Fruit fly (Drosophila melanogaster): ENCODE results near the gene tutl.

tutl gene

dm6 chr2L:4350683-4351324 is 67.9 kb downstream of the tutl start:
- TF ChIP-seq CTCF (optimal IDR thresholded peaks at IDR 0.05) (no peak), CG8478 (optimal IDR thresholded peaks at IDR 0.05) (no peak)

DNA sequence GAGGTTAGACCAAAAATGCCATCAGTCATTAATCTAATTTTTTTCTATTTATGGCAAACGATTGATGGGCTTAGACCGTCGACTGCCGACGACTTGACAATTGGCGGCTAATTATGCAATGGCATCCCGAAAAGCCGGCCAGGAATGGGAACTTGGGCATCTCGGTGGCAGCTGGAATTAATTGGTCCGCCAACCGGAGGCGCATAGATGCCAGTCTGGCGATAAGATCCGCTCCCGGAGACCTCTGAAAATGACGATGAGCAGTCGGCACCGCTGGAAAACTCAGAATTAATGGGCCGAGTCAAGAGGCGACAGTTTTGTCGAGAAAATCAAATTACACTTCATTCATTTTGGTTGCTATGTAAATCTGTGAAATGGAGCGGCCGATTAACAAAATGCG is 69.7 kb downstream of the tutl start, which contains the start of gene CG15429:
Gene CG15429 (plus strand): TSS at position 301 of the 400 bp plus-strand sequence.
- no peak for TF ChIP-seq CG8478 (optimal IDR thresholded peaks at IDR 0.05)
- TF ChIP-seq CTCF (optimal IDR thresholded peaks at IDR 0.05): no peak

- TF ChIP-seq CTCF (optimal IDR thresholded peaks at IDR 0.05): no peak
- no peak for TF ChIP-seq CG8478 (optimal IDR thresholded peaks at IDR 0.05)
Observed at dm6 chr2L:4355066-4355465, 72.1 kb downstream of the tutl start.

DNA sequence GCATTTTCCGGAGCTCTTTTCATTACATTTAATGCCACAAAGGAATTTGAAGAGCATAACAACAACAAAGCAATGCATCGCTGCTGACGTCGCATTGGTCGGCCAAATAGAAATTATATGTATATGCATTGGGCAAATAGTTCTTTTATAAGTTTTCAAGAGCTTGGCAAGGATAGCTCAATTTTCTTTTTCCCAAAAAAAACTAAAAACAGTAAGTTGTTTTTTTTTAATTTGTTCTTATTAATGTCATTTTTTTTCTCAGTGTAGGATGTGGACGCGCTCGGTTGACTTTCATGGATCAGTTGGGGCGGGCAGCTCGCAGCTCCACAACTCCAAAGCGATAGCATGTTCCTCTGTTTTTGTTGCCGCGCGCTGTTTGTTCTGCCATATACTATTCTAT is 76.2 kb downstream of the tutl start:
- TF ChIP-seq CTCF (optimal IDR thresholded peaks at IDR 0.05): no peak
- no peak for TF ChIP-seq CG8478 (optimal IDR thresholded peaks at IDR 0.05)

DNA sequence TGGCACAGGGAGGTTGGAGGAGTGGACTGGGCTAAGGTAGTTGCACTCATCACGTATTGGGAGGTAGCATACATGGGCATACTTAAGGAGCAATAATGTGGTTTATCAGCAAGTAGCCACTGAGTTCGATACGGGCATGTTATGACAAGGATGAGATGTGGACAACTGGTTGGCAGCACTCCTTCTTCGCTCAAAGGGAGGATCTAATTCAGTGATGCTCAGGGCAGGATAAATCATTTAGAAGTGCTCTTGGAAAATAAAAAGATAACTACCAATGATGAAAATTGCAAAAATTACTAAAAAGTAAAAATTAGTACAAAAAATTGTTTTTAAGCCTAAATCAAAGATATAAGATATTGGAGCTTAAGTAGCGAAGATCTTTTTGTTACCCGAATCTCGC is 77.9 kb downstream of the tutl start:
- no peak for TF ChIP-seq CTCF (optimal IDR thresholded peaks at IDR 0.05)
- TF ChIP-seq CG8478 (optimal IDR thresholded peaks at IDR 0.05): no peak

DNA sequence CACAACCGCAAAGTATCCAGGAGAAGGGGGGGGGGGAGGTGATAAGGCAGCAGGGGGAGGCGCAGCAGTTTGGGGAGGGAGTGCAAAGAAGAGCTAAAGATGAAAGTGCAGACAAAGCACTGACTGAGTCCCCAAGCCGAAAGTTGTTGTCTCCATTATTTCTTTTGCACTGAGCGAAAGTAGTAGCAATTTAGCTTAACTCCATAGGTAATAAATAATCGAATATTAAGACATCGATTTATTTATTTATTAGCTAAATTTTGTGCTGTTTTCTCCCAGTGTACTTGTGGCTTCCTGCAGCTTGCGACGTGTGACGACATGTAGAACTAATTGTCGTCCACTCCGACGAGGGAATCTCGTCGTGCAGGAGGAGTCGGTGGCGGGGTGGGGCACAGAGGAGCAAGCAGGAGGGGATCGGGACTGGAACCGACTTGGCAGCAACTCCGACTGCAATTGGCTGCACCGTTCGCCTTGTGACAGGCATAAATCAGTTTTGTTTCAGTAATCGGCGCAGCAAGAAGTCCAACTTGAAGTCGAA is 78.6 kb downstream of the tutl start, which contains the start of gene Traf4:
Gene Traf4 (plus strand): TSS at position 488 of the 538 bp plus-strand sequence.
- no peak for TF ChIP-seq CTCF (optimal IDR thresholded peaks at IDR 0.05)
- no peak for TF ChIP-seq CG8478 (optimal IDR thresholded peaks at IDR 0.05)

DNA sequence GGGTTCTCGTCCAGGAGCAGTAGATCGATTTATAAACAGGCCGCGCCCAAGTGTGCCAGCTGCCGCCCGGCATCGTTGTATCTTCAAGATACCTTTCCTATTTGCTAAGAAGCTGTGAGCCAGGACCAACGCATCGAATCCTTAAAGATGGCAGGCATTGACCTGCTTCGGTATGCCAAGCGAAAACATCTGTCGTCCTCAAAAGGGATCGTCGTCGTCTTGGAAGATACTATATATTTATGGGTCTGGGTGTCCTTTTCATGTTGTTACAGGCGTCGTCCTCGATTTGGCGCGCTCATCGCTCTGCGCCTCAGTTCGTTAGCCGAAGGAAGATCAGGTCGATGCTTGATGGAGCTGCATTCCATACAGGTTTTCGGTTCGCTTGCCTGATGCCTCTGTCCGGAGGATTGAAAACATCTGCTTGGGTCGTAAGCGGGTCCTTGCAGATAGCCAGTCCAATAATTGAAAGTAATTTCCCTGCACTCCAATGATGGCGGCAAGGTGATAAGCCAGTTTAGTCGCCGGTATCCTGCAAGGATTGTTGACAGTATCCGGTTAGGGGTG is 80.8 kb downstream of the tutl start:
- TF ChIP-seq CG8478 (optimal IDR thresholded peaks at IDR 0.05) (no peak), CTCF (optimal IDR thresholded peaks at IDR 0.05) (no peak)

DNA sequence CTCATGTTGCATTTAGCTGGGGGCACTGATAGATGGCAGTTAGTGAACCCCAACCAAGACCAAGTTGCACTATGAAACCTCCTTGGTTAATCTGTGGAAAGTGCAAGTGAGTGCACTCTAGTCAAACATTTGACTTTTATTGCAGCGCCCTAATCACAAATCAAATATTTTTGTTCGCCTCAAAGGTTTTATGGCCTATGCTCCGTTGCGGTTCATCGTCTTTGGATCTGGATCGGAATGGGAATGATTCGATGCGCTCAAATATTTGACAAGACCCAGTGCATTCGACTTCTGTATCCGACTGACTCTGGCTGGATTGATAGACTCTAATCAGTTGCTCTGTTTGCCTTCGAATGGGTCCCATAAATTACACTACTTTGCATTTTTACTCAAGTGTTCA is 82.0 kb downstream of the tutl start:
- TF ChIP-seq CTCF (optimal IDR thresholded peaks at IDR 0.05) (no peak), CG8478 (optimal IDR thresholded peaks at IDR 0.05) (no peak)

DNA sequence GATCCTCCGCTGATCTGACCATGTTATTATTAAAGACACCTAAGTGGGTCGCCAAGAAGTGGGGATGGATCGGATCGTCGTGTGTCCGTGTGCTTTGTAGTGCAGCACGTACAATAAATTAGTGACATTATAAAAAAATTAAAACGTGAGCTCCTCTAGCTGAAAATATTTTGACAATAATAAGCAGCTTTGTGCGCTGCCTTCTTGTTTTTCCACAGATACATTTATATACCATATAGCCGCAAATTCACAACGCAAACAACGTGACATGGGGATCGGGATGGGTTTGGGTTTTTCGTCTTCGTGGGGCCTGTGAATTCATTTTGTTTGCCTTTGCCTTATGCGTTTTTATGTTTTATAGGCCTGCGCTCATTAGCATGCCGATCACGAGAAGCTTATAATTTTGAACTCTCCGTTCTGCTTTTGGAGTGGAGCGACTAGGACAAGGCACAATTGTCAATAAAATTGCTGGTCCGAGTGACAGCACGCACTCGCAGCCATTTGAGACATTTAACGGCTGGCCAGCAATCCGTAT is 82.9 kb downstream of the tutl start:
- TF ChIP-seq CG8478 (optimal IDR thresholded peaks at IDR 0.05) (no peak), CTCF (optimal IDR thresholded peaks at IDR 0.05) (no peak)

DNA sequence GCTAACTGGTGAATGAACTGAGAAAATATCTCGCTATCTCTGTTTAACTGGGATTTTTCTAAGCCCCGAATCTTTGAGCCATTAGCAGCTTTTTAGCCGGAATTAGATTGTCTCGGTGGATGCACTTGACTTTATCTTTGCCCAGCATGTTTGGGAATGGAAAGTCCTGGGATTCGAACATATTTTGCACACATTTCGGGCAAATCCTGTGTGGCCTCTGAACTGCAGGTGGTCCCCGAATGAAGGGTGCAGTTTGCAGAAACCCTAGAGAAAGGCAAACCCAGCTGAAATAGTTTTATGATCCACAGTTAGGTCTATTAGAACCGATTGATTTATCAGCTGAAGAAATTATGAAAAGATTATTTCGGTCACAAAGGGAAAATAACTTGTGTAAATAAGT is 83.7 kb downstream of the tutl start:
- TF ChIP-seq CTCF (optimal IDR thresholded peaks at IDR 0.05): no peak
- no peak for TF ChIP-seq CG8478 (optimal IDR thresholded peaks at IDR 0.05)

DNA sequence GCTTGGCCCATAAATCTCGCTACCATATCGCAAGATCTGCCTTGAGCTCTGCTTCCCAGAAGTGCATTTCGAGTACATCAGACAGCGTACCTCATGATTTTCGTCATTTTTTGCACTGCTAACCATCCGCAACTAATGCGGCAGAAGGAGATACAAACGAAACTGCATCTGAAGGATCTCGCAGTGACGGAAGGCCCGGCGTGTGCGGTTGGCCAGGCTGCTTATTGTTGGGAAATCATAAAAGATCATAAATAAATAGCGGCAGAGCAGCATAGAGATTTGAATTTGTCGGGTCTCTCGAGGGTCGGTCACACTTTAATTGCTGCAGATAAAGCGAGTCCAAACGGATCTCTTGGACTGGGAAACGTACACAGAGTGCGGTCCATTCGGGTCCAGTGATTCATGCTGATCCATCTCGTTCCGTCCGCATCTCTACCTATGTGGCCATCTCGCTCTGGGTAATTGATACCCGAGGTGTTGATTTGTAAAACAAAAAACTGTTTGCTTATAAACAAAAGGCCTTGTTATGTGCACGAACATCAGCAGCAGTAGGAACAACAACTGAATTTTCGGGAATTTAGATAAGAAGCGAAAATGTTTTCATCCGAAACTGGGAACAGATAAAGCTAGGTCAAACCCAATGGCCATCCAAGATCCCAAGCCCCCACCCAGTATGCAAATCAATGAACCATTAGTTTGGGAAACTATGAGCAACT is 85.8 kb downstream of the tutl start:
- no peak for TF ChIP-seq CG8478 (optimal IDR thresholded peaks at IDR 0.05)
- TF ChIP-seq CTCF (optimal IDR thresholded peaks at IDR 0.05): no peak

dm6 chr2L:4370007-4370521 is 87.1 kb downstream of the tutl start:
- TF ChIP-seq CTCF (optimal IDR thresholded peaks at IDR 0.05) (no peak), CG8478 (optimal IDR thresholded peaks at IDR 0.05) (no peak)

dm6 chr2L:4370592-4370991 is 87.6 kb downstream of the tutl start:
- TF ChIP-seq CTCF (optimal IDR thresholded peaks at IDR 0.05): no peak
- no peak for TF ChIP-seq CG8478 (optimal IDR thresholded peaks at IDR 0.05)

DNA sequence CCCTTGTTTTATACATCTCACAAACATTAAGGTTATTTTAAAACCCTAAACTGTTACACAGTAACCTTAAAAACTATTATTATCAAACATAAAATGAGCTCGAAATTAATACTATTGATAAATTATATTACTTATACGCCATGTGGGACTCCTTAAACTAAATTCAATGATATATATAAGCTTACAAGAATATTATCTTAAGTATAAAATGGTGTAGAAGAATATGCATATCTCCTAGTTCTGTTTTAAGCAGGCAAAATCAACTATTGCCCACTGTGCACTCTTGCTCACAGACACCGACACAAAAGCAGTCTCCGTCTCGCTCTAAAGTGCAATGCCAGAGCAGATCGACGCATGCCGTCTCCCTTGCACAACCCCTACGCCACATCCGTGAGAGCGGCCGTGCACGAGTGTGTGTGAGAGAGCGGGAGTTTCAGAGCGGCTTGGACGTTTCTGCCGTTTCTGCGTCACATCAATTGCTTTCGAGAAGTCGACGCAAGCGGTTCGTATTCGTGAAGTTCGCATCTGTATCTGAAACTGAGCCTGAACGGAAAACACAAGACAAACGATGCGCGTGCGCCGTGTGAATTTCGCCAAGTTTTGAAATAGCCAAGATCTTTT is 88.7 kb downstream of the tutl start:
- TF ChIP-seq CG8478 (optimal IDR thresholded peaks at IDR 0.05) (no peak), CTCF (optimal IDR thresholded peaks at IDR 0.05) (no peak)

Data from S2 (cell line).